Worm (Caenorhabditis elegans): ENCODE results near the gene clec-146.

DNA sequence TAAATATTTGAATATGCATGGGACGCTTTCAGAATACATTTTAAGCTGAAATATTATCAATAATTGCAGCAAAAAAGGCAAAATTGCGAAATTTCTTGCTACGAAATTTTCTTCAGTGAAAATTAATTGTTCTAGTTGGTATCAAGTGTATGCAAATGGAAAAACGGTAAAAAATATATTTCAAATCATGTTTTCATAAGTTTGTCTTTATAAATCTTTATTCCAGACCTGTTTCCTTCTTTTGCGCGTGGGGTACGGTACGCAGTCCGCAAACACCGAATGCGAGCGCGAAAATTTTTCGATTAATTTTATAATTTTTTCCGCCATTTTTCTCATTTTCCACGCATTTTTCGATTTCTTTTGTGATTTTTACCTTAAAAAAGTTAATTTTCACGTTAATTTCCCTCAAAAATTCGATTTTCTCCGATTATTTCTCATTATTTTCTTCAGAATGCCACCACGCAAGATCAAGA lies 3.0 kb upstream of the clec-146 start, which contains the start of the genes fbxc-23 and csc-1:
- no peak for TF ChIP-seq dao-5 (tag; optimal IDR thresholded peaks at IDR 0.05)
- peak; percentile 52 for TF ChIP-seq W03F9.2 (tag; optimal IDR thresholded peaks at IDR 0.05)

Data from whole organism, L4/young adult.